Worm (Caenorhabditis elegans) whole organism, early embryonic: ENCODE data around the gene F47B10.6.

Experiments
- ama-1 ChIP-seq: fragments of 150-350 bp; optimal IDR thresholded peaks from 2 replicates; lab custom pipeline; 2014
- ceh-13 ChIP-seq: fragments of 200-800 bp; sonication (Bioruptor generic); optimal IDR thresholded peaks from 2 replicates; lab custom pipeline; 2018; ENCODE audit warnings: mild to moderate bottlenecking, missing genetic modification characterization, missing compliant biosample characterization
- ceh-36 ChIP-seq: sonication (generic microtip); optimal IDR thresholded peaks from 2 replicates; lab custom pipeline; 2016; ENCODE audit warnings: missing genetic modification characterization, inconsistent platforms, missing compliant biosample characterization
- hmg-4 ChIP-seq: fragments of 200-800 bp; sonication (Bioruptor generic); optimal IDR thresholded peaks from 2 replicates; lab custom pipeline; 2018; ENCODE audit warnings: mild to moderate bottlenecking, missing genetic modification characterization, missing compliant biosample characterization
- pes-1 ChIP-seq: fragments of 200-800 bp; sonication (Bioruptor generic); IDR thresholded peaks from 2 replicates; pipeline ENCODE4 v1.3.6; 2022; ENCODE audit warnings: missing genetic modification reagents, missing genetic modification characterization, missing compliant biosample characterization
- tbx-11 ChIP-seq: fragments of 200-800 bp; sonication (Bioruptor generic); IDR thresholded peaks from 2 replicates; pipeline ENCODE4 v1.3.6; 2022; ENCODE audit warnings: missing genetic modification characterization, missing compliant biosample characterization

ce11 chrX:10901766-10902165, 13.5 kb downstream of the F47B10.6 start:
- TF ChIP-seq ceh-13 (GFP tag; lab: Kevin White, UChicago) (no peak), pes-1 (no peak), ama-1 (lab: Kevin White, UChicago) (no peak), ceh-36 (tag; lab: Kevin White, UChicago) (no peak), hmg-4 (GFP tag; lab: Kevin White, UChicago) (no peak), tbx-11 (GFP tag; lab: Robert Waterston, UW) (no peak)
